Fruit fly (Drosophila melanogaster) whole organism, prepupa: Measurements from ENCODE around the gene cad.

ENCODE experiments used
- cyc ChIP-seq: fragments of 200-800 bp; sonication (Bioruptor generic); optimal IDR thresholded peaks from 3 replicates; lab custom pipeline; 2016; ENCODE audit warnings: missing biosample characterization, missing genetic modification characterization
- vri ChIP-seq: fragments of 200-800 bp; sonication (Bioruptor generic); optimal IDR thresholded peaks from 3 replicates; lab custom pipeline; 2016; ENCODE audit warnings: missing biosample characterization, mild to moderate bottlenecking, missing genetic modification characterization

cad gene

DNA sequence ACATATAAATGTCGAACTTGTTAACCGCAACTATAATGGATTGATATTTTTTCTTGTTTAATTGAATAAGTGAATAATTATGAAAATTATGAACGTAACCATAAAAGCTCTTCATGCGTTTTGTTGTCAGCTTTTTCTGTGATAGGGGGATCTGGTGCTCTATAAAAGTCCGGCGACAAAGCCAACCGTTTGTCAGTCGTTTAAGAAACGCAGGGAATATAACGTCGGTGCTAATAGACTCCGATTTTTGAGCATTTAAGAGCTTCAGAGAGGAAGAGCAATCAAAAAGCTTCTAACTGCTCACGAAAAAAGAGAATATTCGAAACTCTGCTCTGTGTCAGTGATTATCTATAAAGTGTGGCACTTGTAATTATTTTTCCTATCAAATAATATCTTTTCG lies 60.5 kb downstream of the cad start, which contains the start of gene CG31674:
CG31674 (plus strand) TSS at position 203 of the 400 bp plus-strand sequence.
- TF ChIP-seq vri (GFP tag; lab: Kevin White, UChicago): peak; percentile 6
- no peak for TF ChIP-seq cyc (GFP tag; lab: Kevin White, UChicago)
